Worm (Caenorhabditis elegans) whole organism, midembryonic: Measurements from ENCODE around the gene aos-1.

Experiments
- T22C8.4 ChIP-seq: fragments of 200-800 bp; sonication (Bioruptor generic); IDR thresholded peaks from 2 replicates; pipeline ENCODE4 v1.3.6; 2022; ENCODE audit warnings: missing genetic modification characterization, missing compliant biosample characterization
- cog-1 ChIP-seq: sonication (generic microtip); optimal IDR thresholded peaks from 2 replicates; lab custom pipeline; 2016; ENCODE audit warnings: missing genetic modification characterization, missing compliant biosample characterization
- flt-1 ChIP-seq: fragments of 200-800 bp; sonication (Bioruptor generic); IDR thresholded peaks from 2 replicates; pipeline ENCODE4 v1.3.6; 2022; ENCODE audit warnings: missing genetic modification characterization, missing compliant biosample characterization
- klf-2 ChIP-seq: fragments of 200-800 bp; sonication (Bioruptor generic); conservative IDR thresholded peaks from 2 replicates; pipeline ENCODE4 v1.3.6; 2022; ENCODE audit warnings: missing genetic modification reagents, missing genetic modification characterization, missing compliant biosample characterization
- med-1 ChIP-seq: sonication (generic microtip); optimal IDR thresholded peaks from 2 replicates; lab custom pipeline; 2017; ENCODE audit warnings: missing genetic modification characterization, mild to moderate bottlenecking, missing compliant biosample characterization, antibody characterized with exemption, missing genetic modification reagents; ENCODE audit not compliant: insufficient read depth
- ref-1 ChIP-seq: fragments of 200-800 bp; sonication (Bioruptor generic); conservative IDR thresholded peaks from 2 replicates; pipeline ENCODE4 v1.3.6; 2022; ENCODE audit warnings: missing genetic modification reagents, missing genetic modification characterization, missing compliant biosample characterization
- tab-1 ChIP-seq: fragments of 200-800 bp; sonication (Bioruptor generic); IDR thresholded peaks from 2 replicates; pipeline ENCODE4 v1.3.6; 2022; ENCODE audit warnings: missing genetic modification characterization, missing compliant biosample characterization
- ztf-23 ChIP-seq: fragments of 200-800 bp; sonication (Bioruptor generic); IDR thresholded peaks from 2 replicates; pipeline ENCODE4 v1.3.6; 2022; ENCODE audit warnings: missing genetic modification reagents, missing genetic modification characterization, missing compliant biosample characterization
- ztf-29 ChIP-seq: fragments of 200-800 bp; sonication (Bioruptor generic); IDR thresholded peaks from 2 replicates; pipeline ENCODE4 v1.3.6; 2022; ENCODE audit warnings: missing genetic modification reagents, missing genetic modification characterization, missing compliant biosample characterization

DNA sequence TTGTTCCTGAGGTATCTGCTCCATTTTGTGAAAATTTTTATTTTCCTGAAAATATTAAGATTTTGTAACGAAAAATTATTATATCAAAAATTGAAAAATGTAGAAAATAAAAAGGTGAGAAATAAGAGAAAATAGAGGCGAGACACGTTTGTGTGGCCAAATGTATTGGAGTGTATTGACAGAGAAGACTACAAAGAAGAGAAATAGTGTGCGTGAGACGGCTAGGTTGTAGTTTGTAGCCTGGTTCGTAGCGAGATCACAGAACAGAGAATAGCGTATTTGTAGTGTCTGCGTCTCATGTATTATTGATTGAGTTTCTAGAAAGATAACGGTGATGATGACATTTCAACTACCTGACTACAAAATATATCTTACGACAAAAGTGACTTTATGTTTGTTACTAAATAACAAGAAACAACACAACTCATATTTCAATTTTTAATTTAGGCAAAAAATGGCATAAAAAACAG lies 46.1 kb downstream of the aos-1 start, which contains the start of gene nhr-12:
- TF ChIP-seq flt-1 (GFP tag; lab: Robert Waterston, UW) (no peak), T22C8.4 (GFP tag; lab: Robert Waterston, UW) (no peak), tab-1 (GFP tag; lab: Robert Waterston, UW) (no peak), klf-2 (no peak), ref-1 (GFP tag; lab: Robert Waterston, UW) (no peak), cog-1 (tag; lab: Kevin White, UChicago) (no peak), med-1 (GFP tag; lab: Kevin White, UChicago) (no peak), ztf-23 (no peak), ztf-29 (GFP tag; lab: Robert Waterston, UW) (no peak)
